Worm (Caenorhabditis elegans): Measurements from ENCODE around the gene col-111.
A peak's percentile ranks its signal among the peaks of the same experiment; 100 is the strongest.

col-111 gene

DNA sequence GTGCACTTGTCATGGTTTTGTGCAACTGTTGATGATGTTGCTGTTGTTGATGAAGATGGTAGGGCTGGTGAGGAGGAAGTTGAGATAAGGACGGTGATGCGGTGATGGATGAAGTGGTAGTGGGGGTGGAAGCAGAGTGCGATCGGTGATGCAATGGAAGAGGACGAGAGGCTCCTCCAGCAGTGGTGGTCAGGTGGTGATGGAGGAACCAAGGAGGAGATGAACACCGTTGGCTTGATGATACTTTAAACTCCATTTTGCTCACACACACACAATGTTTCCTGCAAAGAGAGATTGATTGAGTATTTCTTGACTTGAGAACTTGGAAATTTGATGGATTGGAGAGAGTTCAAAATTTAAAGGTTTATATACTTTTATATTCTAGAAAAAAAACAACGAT lies 19.9 kb downstream of the col-111 start, which contains the start of gene F19C7.8:
Gene F19C7.8 (minus strand): TSS at position 256 of the 400 bp plus-strand sequence.
- TF ChIP-seq aly-1 (tag; optimal IDR thresholded peaks at IDR 0.05) (no peak), tbx-37 (GFP tag; conservative IDR thresholded peaks at IDR 0.05) (no peak), F13C5.2 (tag; optimal IDR thresholded peaks at IDR 0.05) (no peak), hnd-1 (tag; optimal IDR thresholded peaks at IDR 0.05) (no peak)

DNA sequence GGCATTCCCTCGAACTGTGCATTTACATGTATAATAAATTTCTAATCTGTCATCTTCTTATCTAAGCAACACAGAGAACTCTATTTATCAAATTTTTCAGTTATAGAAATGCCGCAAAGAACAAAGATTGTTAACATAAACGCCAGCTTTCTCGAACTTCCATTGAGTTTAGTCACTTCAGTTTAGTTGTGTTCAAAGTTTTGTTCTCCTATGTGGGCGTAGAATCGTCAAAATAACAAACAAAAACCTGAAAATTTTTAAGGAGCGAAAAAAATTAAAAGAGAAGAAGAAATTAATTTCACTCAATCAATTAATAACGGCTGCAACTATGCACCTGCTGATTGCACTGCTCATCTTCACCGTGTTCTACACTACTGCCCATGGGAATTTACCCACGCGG lies 21.8 kb downstream of the col-111 start, which contains the start of gene R105.5:
Gene R105.5 (plus strand): TSS at position 301 of the 400 bp plus-strand sequence.
- TF ChIP-seq hnd-1 (tag; optimal IDR thresholded peaks at IDR 0.05) (no peak), hmg-4 (GFP tag; optimal IDR thresholded peaks at IDR 0.05) (no peak), pes-1 (GFP tag; IDR thresholded peaks at IDR 0.05) (no peak)

DNA sequence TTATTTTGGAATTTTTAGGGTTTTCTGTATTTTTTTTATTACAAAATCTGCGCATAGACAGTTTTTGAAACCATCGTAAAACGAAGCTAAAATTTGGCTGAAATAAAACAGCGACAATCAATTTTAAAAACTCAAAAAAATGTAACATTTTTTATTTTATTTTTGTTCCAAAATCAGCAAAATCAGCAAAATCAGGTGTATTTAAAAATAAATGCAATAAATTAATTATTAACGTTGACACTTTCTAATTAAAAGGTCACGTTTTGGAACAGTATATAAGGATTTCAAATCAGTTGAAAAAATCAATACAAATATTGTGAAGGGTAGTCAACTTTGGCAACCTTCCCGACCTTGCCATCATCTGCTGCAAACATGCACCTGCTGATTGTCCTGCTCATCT lies 24.4 kb downstream of the col-111 start, which contains the start of gene R105.1:
Gene R105.1 (plus strand): TSS at position 301 of the 400 bp plus-strand sequence.
- TF ChIP-seq hmg-4 (GFP tag; optimal IDR thresholded peaks at IDR 0.05) (no peak), hmbx-1 (tag; optimal IDR thresholded peaks at IDR 0.05) (no peak), sea-1 (GFP tag; conservative IDR thresholded peaks at IDR 0.05) (no peak), ets-7 (tag; optimal IDR thresholded peaks at IDR 0.05) (no peak), scrt-1 (GFP tag; IDR thresholded peaks at IDR 0.05) (no peak), ceh-13 (GFP tag; optimal IDR thresholded peaks at IDR 0.05) (no peak), hnd-1 (tag; optimal IDR thresholded peaks at IDR 0.05) (no peak), ceh-36 (tag; optimal IDR thresholded peaks at IDR 0.05) (no peak)

DNA sequence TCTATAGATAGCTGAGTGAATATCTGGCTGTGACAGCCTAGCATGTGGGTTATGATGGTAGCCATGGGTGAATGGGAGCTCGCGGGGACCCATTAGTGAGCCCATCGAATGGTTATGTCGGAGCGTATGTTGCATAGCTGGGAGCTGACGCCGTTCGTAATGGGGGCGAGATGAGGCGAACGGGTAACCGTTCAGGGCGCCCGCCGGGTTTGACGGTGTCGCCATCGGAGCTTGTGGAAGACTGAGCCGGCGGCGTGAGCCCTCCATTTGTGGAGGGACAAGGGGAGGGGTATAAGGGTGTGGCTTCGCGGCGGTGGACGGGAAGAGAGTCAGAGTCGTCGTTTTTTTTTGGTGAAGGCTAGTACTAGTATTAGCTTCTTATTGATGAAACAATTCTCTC lies 33.9 kb downstream of the col-111 start:
- no peak for TF ChIP-seq ceh-36 (tag; optimal IDR thresholded peaks at IDR 0.05)
- TF ChIP-seq ama-1 (optimal IDR thresholded peaks at IDR 0.05): no peak
- no peak for TF ChIP-seq flt-1 (GFP tag; IDR thresholded peaks at IDR 0.05)
- TF ChIP-seq aly-1 (tag; optimal IDR thresholded peaks at IDR 0.05): no peak
- no peak for TF ChIP-seq scrt-1 (GFP tag; IDR thresholded peaks at IDR 0.05)
- TF ChIP-seq B0310.2 (tag; optimal IDR thresholded peaks at IDR 0.05): no peak
- TF ChIP-seq F13C5.2 (tag; optimal IDR thresholded peaks at IDR 0.05): no peak
- no peak for TF ChIP-seq hmbx-1 (tag; optimal IDR thresholded peaks at IDR 0.05)
- TF ChIP-seq hnd-1 (tag; optimal IDR thresholded peaks at IDR 0.05): no peak
- TF ChIP-seq pes-1 (GFP tag; IDR thresholded peaks at IDR 0.05): no peak

DNA sequence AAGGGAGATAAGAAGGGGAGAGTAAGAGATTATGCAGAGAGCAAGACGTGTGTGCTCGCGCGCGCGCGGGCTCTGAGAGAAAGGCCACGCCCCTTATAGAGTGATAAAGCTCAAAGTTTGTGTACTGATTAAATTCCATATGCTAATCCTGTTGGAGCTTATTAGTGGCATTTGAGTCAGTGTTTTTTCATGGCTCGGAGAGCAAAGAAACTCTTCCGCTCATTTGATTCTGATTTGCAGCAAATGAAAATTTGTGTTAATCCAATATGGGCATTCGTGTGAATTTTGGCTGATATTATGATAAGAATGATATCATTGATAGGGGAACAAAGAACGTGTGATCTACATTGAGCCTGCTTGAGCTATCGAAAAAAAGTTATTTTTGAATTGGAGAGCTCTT lies 44.3 kb downstream of the col-111 start:
- TF ChIP-seq tbx-11 (GFP tag; IDR thresholded peaks at IDR 0.05) (no peak), ets-7 (tag; optimal IDR thresholded peaks at IDR 0.05) (no peak), ceh-36 (tag; optimal IDR thresholded peaks at IDR 0.05) (no peak), hmbx-1 (tag; optimal IDR thresholded peaks at IDR 0.05) (no peak), B0310.2 (tag; optimal IDR thresholded peaks at IDR 0.05) (no peak), tra-4 (tag; optimal IDR thresholded peaks at IDR 0.05) (no peak), flt-1 (GFP tag; IDR thresholded peaks at IDR 0.05) (no peak), F13C5.2 (tag; optimal IDR thresholded peaks at IDR 0.05) (no peak), pes-1 (GFP tag; IDR thresholded peaks at IDR 0.05) (no peak), ama-1 (optimal IDR thresholded peaks at IDR 0.05) (no peak), scrt-1 (GFP tag; IDR thresholded peaks at IDR 0.05) (no peak), aly-1 (tag; optimal IDR thresholded peaks at IDR 0.05) (no peak), ceh-13 (GFP tag; optimal IDR thresholded peaks at IDR 0.05) (no peak), hmg-4 (GFP tag; optimal IDR thresholded peaks at IDR 0.05) (no peak), hnd-1 (tag; optimal IDR thresholded peaks at IDR 0.05) (no peak), tbx-37 (GFP tag; conservative IDR thresholded peaks at IDR 0.05) (no peak)

DNA sequence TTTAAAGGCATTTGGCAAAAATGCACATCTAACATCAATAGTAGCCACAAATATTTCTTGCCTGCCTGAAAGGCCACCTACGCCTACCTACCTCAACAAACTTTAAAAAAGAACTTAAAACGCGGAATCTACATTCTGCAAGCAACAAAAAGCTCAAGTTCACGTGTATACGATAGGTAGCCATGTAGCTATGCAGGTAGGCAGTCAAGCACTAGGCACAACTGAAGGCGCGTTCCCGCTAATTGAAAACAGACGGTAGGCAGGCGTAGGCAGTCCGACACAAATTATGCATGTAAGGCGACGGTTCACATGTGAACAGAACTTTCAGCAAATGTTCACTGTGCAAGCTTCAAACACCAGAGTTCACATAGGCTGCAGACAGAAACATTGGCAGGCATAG lies 45.2 kb downstream of the col-111 start:
- TF ChIP-seq tra-4 (tag; optimal IDR thresholded peaks at IDR 0.05) (no peak), F13C5.2 (tag; optimal IDR thresholded peaks at IDR 0.05) (no peak), pes-1 (GFP tag; IDR thresholded peaks at IDR 0.05) (no peak), aly-1 (tag; optimal IDR thresholded peaks at IDR 0.05) (no peak), tbx-11 (GFP tag; IDR thresholded peaks at IDR 0.05) (no peak), ama-1 (optimal IDR thresholded peaks at IDR 0.05) (no peak), B0310.2 (tag; optimal IDR thresholded peaks at IDR 0.05) (no peak), ceh-36 (tag; optimal IDR thresholded peaks at IDR 0.05) (no peak)

DNA sequence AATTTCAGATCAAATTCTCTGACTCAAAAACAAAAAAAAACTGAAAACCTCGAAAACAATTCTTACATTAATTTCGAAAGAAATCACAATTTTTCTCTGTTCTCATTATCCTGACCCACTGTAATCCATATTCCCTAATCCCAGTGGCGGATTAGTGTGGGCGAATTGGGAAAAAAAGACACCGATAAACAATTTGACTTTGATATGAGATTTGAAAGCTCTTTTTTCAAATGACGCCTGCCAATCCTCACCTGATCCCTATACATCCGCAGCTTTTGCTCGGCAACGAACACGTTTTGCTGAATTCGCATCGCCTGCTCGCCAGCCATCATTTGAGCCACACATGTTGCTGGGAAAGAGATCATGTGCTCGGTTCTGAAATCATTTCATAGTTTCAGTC lies 46.0 kb downstream of the col-111 start:
- TF ChIP-seq B0310.2 (tag; optimal IDR thresholded peaks at IDR 0.05) (no peak), ets-7 (tag; optimal IDR thresholded peaks at IDR 0.05) (no peak), sea-1 (GFP tag; conservative IDR thresholded peaks at IDR 0.05) (no peak), F13C5.2 (tag; optimal IDR thresholded peaks at IDR 0.05) (no peak), ceh-13 (GFP tag; optimal IDR thresholded peaks at IDR 0.05) (no peak), ceh-36 (tag; optimal IDR thresholded peaks at IDR 0.05) (peak; percentile 46), tbx-11 (GFP tag; IDR thresholded peaks at IDR 0.05) (no peak), hnd-1 (tag; optimal IDR thresholded peaks at IDR 0.05) (no peak)

DNA sequence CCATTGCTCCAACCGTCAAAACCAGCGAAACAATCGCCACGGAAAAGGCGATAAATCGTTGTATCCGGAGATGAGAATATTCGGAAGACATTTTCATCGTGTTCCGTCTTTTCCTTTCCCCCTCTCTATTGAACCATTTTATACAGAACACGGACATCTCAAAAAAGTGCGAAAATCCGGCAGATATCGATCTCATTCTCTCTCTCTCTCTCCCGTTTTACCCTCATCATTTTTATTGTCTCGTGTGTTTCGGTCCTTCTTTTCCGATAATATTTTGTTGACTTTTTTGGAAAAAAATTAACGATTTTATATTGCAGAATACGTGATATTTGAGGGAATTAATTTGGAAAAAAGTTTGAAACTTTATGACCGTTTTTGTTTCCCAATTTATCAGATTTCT lies 48.2 kb downstream of the col-111 start, which contains the start of gene col-110:
Gene col-110 (minus strand): TSS at position 101 of the 400 bp plus-strand sequence.
- no peak for TF ChIP-seq scrt-1 (GFP tag; IDR thresholded peaks at IDR 0.05)
- no peak for TF ChIP-seq ceh-36 (tag; optimal IDR thresholded peaks at IDR 0.05)
- TF ChIP-seq tbx-11 (GFP tag; IDR thresholded peaks at IDR 0.05): no peak
- TF ChIP-seq tbx-37 (GFP tag; conservative IDR thresholded peaks at IDR 0.05): no peak
- no peak for TF ChIP-seq F13C5.2 (tag; optimal IDR thresholded peaks at IDR 0.05)
- no peak for TF ChIP-seq sea-1 (GFP tag; conservative IDR thresholded peaks at IDR 0.05)
- no peak for TF ChIP-seq ama-1 (optimal IDR thresholded peaks at IDR 0.05)
- TF ChIP-seq hmg-4 (GFP tag; optimal IDR thresholded peaks at IDR 0.05): no peak
- no peak for TF ChIP-seq ceh-13 (GFP tag; optimal IDR thresholded peaks at IDR 0.05)
- no peak for TF ChIP-seq ets-7 (tag; optimal IDR thresholded peaks at IDR 0.05)
- no peak for TF ChIP-seq hnd-1 (tag; optimal IDR thresholded peaks at IDR 0.05)

DNA sequence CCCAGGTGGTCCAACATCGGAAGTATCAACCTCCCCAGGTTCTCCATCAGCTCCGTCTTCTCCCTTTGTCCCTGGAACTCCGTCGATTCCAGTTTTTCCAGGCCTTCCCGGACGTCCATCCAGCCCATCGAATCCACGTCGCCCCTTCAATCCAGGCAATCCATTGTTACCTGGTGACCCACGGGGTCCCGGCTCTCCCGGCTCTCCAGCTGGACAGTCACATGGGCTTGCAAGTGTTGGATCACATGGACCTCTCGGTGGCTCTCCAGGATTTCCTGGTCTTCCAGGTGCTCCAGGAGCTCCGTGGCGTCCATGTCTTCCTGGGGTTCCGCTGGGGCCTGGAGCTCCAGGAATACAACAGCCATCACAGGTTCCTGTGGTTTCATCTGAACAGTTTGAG lies 49.1 kb downstream of the col-111 start:
- no peak for TF ChIP-seq pes-1 (GFP tag; IDR thresholded peaks at IDR 0.05)
- TF ChIP-seq tra-4 (tag; optimal IDR thresholded peaks at IDR 0.05): no peak
- TF ChIP-seq ets-7 (tag; optimal IDR thresholded peaks at IDR 0.05): no peak
- TF ChIP-seq hmbx-1 (tag; optimal IDR thresholded peaks at IDR 0.05): no peak
- no peak for TF ChIP-seq ceh-13 (GFP tag; optimal IDR thresholded peaks at IDR 0.05)
- TF ChIP-seq ceh-36 (tag; optimal IDR thresholded peaks at IDR 0.05): no peak
- no peak for TF ChIP-seq tbx-37 (GFP tag; conservative IDR thresholded peaks at IDR 0.05)
- TF ChIP-seq scrt-1 (GFP tag; IDR thresholded peaks at IDR 0.05): no peak
- TF ChIP-seq F13C5.2 (tag; optimal IDR thresholded peaks at IDR 0.05): no peak
- no peak for TF ChIP-seq sea-1 (GFP tag; conservative IDR thresholded peaks at IDR 0.05)
- TF ChIP-seq B0310.2 (tag; optimal IDR thresholded peaks at IDR 0.05): no peak
- TF ChIP-seq aly-1 (tag; optimal IDR thresholded peaks at IDR 0.05): no peak
- no peak for TF ChIP-seq ama-1 (optimal IDR thresholded peaks at IDR 0.05)
- no peak for TF ChIP-seq hmg-4 (GFP tag; optimal IDR thresholded peaks at IDR 0.05)
- no peak for TF ChIP-seq hnd-1 (tag; optimal IDR thresholded peaks at IDR 0.05)
- no peak for TF ChIP-seq flt-1 (GFP tag; IDR thresholded peaks at IDR 0.05)
